Worm (Caenorhabditis elegans): ENCODE data around the gene ced-6.

The ced-6 gene

DNA sequence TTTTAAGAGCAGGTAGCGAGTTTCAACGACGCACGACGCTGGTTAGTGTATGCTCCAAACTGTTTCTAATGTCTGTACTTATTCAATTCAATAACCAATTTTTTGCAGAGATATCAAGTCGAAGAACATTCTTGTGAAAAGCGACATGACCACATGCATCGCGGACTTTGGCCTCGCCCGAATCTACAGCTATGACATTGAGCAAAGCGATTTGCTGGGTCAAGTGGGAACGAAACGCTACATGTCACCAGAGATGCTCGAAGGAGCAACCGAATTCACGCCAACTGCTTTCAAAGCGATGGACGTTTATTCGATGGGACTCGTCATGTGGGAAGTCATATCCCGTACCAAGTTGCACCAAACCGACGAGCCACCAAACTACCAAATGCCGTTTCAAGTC is 34.8 kb downstream of the ced-6 start:
- TF ChIP-seq C34F6.9 (tag; optimal IDR thresholded peaks at IDR 0.05) (no peak), lin-39 (tag; optimal IDR thresholded peaks at IDR 0.05) (no peak), fos-1 (tag; optimal IDR thresholded peaks at IDR 0.05) (no peak), nhr-129 (tag; optimal IDR thresholded peaks at IDR 0.05) (peak; percentile 33), elt-3 (tag; optimal IDR thresholded peaks at IDR 0.05) (no peak), blmp-1 (tag; optimal IDR thresholded peaks at IDR 0.05; ENCODE audit: insufficient read depth) (no peak), mdl-1 (tag; optimal IDR thresholded peaks at IDR 0.05) (no peak)

- TF ChIP-seq lsy-2 (tag; optimal IDR thresholded peaks at IDR 0.05): peak in 1 of 2 experiments; percentile 10
- TF ChIP-seq snpc-4 (tag; optimal IDR thresholded peaks at IDR 0.05): peak; percentile 91
- peak in 1 of 2 experiments; percentile 12 for TF ChIP-seq mdl-1 (tag; optimal IDR thresholded peaks at IDR 0.05)
- peak; percentile 23 for TF ChIP-seq zag-1 (tag; optimal IDR thresholded peaks at IDR 0.05)
- TF ChIP-seq ztf-4 (tag; optimal IDR thresholded peaks at IDR 0.05): peak; percentile 2
- TF ChIP-seq nhr-129 (tag; optimal IDR thresholded peaks at IDR 0.05): peak; percentile 1
- TF ChIP-seq C34F6.9 (tag; optimal IDR thresholded peaks at IDR 0.05): peak; percentile 47
- TF ChIP-seq nhr-23 (tag; optimal IDR thresholded peaks at IDR 0.05): no peak
- no peak for TF ChIP-seq mab-5 (tag; optimal IDR thresholded peaks at IDR 0.05)
- TF ChIP-seq lin-13 (GFP tag; optimal IDR thresholded peaks at IDR 0.05): peak; percentile 38
- TF ChIP-seq egl-27 (tag; optimal IDR thresholded peaks at IDR 0.05): no peak
- TF ChIP-seq sma-9 (GFP tag; optimal IDR thresholded peaks at IDR 0.05): peak; percentile 57
- no peak for TF ChIP-seq sma-9 (tag; optimal IDR thresholded peaks at IDR 0.05)
- TF ChIP-seq unc-55 (GFP tag; optimal IDR thresholded peaks at IDR 0.05): peak; percentile 54
These were observed 36.9 kb downstream of the ced-6 start for ce11 chrIII:5632426-5632976.

DNA sequence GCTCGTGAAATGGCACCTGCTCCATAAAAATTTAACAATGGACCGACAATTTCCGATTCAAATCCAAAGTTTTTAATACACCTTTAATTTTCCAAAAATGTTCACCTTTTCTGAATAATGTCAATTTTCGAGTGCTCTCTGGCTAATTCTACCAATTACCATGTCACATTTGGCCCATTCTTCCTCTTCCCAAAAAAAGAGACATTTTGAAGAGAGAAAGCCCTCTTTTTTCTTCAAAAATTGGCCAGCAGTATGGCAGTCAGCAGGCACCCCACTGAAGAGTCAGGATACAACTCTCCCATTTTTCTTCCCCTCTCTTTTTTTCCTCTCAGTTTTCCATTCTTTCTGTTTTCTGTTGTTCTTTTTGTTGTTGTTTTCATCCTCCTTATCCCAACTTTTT is 38.9 kb downstream of the ced-6 start:
- peak; percentile 11 for TF ChIP-seq unc-55 (GFP tag; optimal IDR thresholded peaks at IDR 0.05)
- no peak for TF ChIP-seq nhr-12 (tag; optimal IDR thresholded peaks at IDR 0.05)
- no peak for TF ChIP-seq nhr-11 (tag; optimal IDR thresholded peaks at IDR 0.05)
- no peak for TF ChIP-seq egl-27 (tag; optimal IDR thresholded peaks at IDR 0.05)
- no peak for TF ChIP-seq ZK546.5 (tag; optimal IDR thresholded peaks at IDR 0.05)
- TF ChIP-seq sma-3 (GFP tag; optimal IDR thresholded peaks at IDR 0.05): no peak
- TF ChIP-seq lsy-2 (tag; optimal IDR thresholded peaks at IDR 0.05): peak in 1 of 2 experiments; percentile 29
- TF ChIP-seq sem-4 (tag; optimal IDR thresholded peaks at IDR 0.05): no peak
- no peak for TF ChIP-seq mbf-1 (tag; optimal IDR thresholded peaks at IDR 0.05)
- no peak for TF ChIP-seq sma-9 (GFP tag; optimal IDR thresholded peaks at IDR 0.05)
- TF ChIP-seq sma-9 (tag; optimal IDR thresholded peaks at IDR 0.05): no peak
- peak; percentile 2 for TF ChIP-seq C34F6.9 (tag; optimal IDR thresholded peaks at IDR 0.05)

ce11 chrIII:5635179-5635578 is 39.6 kb downstream of the ced-6 start, which contains the start of gene ckk-1:
Gene ckk-1, plus strand, starts transcription at chrIII:5635479.
- TF ChIP-seq unc-62 (GFP tag; optimal IDR thresholded peaks at IDR 0.05): no peak
- TF ChIP-seq mab-5 (tag; optimal IDR thresholded peaks at IDR 0.05): no peak
- TF ChIP-seq ceh-16 (tag; optimal IDR thresholded peaks at IDR 0.05): no peak
- TF ChIP-seq skn-1 (tag; optimal IDR thresholded peaks at IDR 0.05): no peak
- TF ChIP-seq unc-55 (GFP tag; optimal IDR thresholded peaks at IDR 0.05): no peak
- no peak for TF ChIP-seq lin-39 (tag; optimal IDR thresholded peaks at IDR 0.05)
- no peak for TF ChIP-seq blmp-1 (tag; optimal IDR thresholded peaks at IDR 0.05; ENCODE audit: insufficient read depth)
- TF ChIP-seq nhr-237 (tag; optimal IDR thresholded peaks at IDR 0.05): no peak
- TF ChIP-seq lsy-2 (tag; optimal IDR thresholded peaks at IDR 0.05): no peak
- TF ChIP-seq mdl-1 (tag; optimal IDR thresholded peaks at IDR 0.05): no peak
- TF ChIP-seq nhr-11 (tag; optimal IDR thresholded peaks at IDR 0.05): no peak
- no peak for TF ChIP-seq ztf-11 (tag; optimal IDR thresholded peaks at IDR 0.05)
- no peak for TF ChIP-seq nhr-25 (tag; optimal IDR thresholded peaks at IDR 0.05)
- TF ChIP-seq lin-13 (GFP tag; optimal IDR thresholded peaks at IDR 0.05): no peak
- no peak for TF ChIP-seq elt-1 (tag; optimal IDR thresholded peaks at IDR 0.05)

DNA sequence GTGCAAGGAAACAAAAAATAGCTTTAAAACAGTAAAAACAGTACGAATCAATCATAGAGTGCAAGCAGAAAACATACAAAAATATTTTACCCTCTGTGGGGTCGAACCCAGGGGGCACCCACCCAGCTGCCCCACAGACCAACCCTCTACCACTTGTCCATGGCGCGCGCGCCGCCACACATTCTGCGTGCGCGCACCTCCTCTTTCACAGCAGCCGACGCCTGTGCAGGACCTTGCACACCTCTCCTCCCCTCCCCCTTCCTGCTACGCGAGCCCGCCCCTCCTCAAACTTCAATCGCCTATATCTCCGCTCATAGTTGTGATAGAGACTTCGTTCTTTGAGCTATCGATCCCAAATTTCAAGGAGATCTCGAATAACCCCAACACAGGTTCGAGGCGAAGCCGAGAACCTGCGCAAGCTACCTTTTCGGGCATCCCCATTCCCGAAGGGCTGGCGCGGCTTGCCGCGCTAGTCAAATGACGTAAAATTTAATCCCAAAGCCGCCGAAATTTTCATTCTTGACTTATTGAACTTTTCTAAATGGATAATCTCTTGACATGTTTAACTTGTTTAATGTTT is 41.8 kb downstream of the ced-6 start:
- peak; percentile 34 for TF ChIP-seq snpc-4 (tag; optimal IDR thresholded peaks at IDR 0.05)

DNA sequence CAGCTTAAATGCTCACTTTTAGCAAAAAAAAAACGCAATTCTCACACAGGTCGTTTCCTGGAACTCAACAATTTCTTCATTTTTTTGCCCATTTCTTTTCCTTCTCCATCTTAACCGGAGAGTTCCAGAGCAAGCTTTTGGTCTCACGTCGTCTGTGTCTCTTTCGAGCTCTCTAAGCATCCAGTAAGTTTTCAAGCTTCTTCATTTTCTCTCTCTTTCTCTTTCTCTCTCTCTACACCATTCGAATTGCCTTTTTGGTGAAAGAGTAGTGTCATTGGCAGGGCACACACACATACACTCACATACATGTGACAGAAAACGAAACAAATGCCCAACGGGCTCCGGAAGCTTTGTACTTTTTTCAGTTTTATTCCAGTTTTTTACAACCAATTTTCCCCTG is 44.3 kb downstream of the ced-6 start:
- TF ChIP-seq alr-1 (tag; optimal IDR thresholded peaks at IDR 0.05): no peak
- TF ChIP-seq nhr-6 (tag; optimal IDR thresholded peaks at IDR 0.05): peak; percentile 29
- TF ChIP-seq lin-11 (tag; optimal IDR thresholded peaks at IDR 0.05): peak; percentile 39
- TF ChIP-seq mdl-1 (tag; optimal IDR thresholded peaks at IDR 0.05): peak in 1 of 2 experiments; percentile 11
- TF ChIP-seq crh-2 (tag; optimal IDR thresholded peaks at IDR 0.05): peak; percentile 43
- TF ChIP-seq elt-1 (tag; optimal IDR thresholded peaks at IDR 0.05): no peak
- peak; percentile 2 for TF ChIP-seq fos-1 (tag; optimal IDR thresholded peaks at IDR 0.05)
- no peak for TF ChIP-seq ztf-11 (tag; optimal IDR thresholded peaks at IDR 0.05)
- TF ChIP-seq C34F6.9 (tag; optimal IDR thresholded peaks at IDR 0.05): peak; percentile 86
- TF ChIP-seq lin-13 (GFP tag; optimal IDR thresholded peaks at IDR 0.05): peak; percentile 8
- no peak for TF ChIP-seq nhr-21 (tag; optimal IDR thresholded peaks at IDR 0.05)
- TF ChIP-seq snpc-4 (tag; optimal IDR thresholded peaks at IDR 0.05): peak; percentile 10
- peak; percentile 53 for TF ChIP-seq zag-1 (tag; optimal IDR thresholded peaks at IDR 0.05)
- TF ChIP-seq ceh-82 (tag; optimal IDR thresholded peaks at IDR 0.05): peak; percentile 48
- TF ChIP-seq unc-55 (GFP tag; optimal IDR thresholded peaks at IDR 0.05): peak; percentile 63
- peak; percentile 11 for TF ChIP-seq F13H6.1 (tag; optimal IDR thresholded peaks at IDR 0.05)
- TF ChIP-seq nhr-129 (tag; optimal IDR thresholded peaks at IDR 0.05): peak; percentile 74
- TF ChIP-seq lsy-2 (tag; optimal IDR thresholded peaks at IDR 0.05): peak in 1 of 2 experiments; percentile 72
- TF ChIP-seq sma-9 (GFP tag; optimal IDR thresholded peaks at IDR 0.05): peak; percentile 28
- TF ChIP-seq sma-9 (tag; optimal IDR thresholded peaks at IDR 0.05): no peak
- TF ChIP-seq ztf-4 (tag; optimal IDR thresholded peaks at IDR 0.05): peak; percentile 14
